Worm (Caenorhabditis elegans): ENCODE results near the gene Y62H9A.14.

- TF ChIP-seq ztf-23 (GFP tag; IDR thresholded peaks at IDR 0.05) (no peak), ref-1 (GFP tag; conservative IDR thresholded peaks at IDR 0.05) (no peak), T22C8.4 (GFP tag; IDR thresholded peaks at IDR 0.05) (no peak), flt-1 (GFP tag; IDR thresholded peaks at IDR 0.05) (no peak)
These were observed 7.2 kb upstream of the Y62H9A.14 start, which contains the start of gene Y62H9A.12 for ce11 chrX:11913824-11914223.

Data from whole organism, midembryonic.